Fruit fly (Drosophila melanogaster): ENCODE measurements around the gene Rcd-1.

Rcd-1 gene

DNA sequence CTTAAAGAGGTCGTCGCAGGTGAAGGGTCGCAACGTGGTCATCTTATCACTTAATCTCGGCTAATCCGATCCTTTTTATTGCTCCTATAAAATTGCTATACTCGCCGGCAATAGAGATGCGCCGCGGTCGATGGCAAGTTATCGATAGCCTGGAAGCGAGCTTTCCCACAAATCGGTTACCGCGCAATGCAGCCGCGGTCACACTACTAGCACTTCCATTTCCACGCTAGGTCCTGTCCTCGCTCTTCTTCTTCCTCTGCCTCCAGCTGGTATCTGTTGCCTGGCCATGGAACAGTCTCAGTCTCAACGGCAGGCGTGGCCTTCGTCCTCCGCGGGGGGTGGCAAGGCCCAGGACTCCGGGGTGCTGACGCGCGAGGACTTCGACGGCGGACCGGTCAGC, 15.6 kb upstream of the Rcd-1 start, which contains the start of the genes Naa20A and MKP-4 (continued):
- TF ChIP-seq Kr (GFP tag; optimal IDR thresholded peaks at IDR 0.05): no peak
- peak; percentile 55; the same call in 1 of the 2 replicates for TF ChIP-seq inv (GFP tag; IDR thresholded peaks at IDR 0.05; ENCODE audit: partially characterized antibody)
- no peak for TF ChIP-seq mam (GFP tag; optimal IDR thresholded peaks at IDR 0.05)
- TF ChIP-seq h (optimal IDR thresholded peaks at IDR 0.05): no peak
- no peak for TF ChIP-seq Hmx (GFP tag; optimal IDR thresholded peaks at IDR 0.05)
- no peak for TF ChIP-seq CG17359 (tag; optimal IDR thresholded peaks at IDR 0.05)
- TF ChIP-seq nau (GFP tag; optimal IDR thresholded peaks at IDR 0.05): no peak
- TF ChIP-seq Dad (GFP tag; optimal IDR thresholded peaks at IDR 0.05): no peak
- no peak for TF ChIP-seq CG15696 (tag; optimal IDR thresholded peaks at IDR 0.05)
- no peak for TF ChIP-seq Ssrp (tag; optimal IDR thresholded peaks at IDR 0.05)
- peak; percentile 87 for TF ChIP-seq Dref (GFP tag; IDR thresholded peaks at IDR 0.05)
- TF ChIP-seq CG15479 (GFP tag; optimal IDR thresholded peaks at IDR 0.05): no peak
- no peak for TF ChIP-seq pita (GFP tag; optimal IDR thresholded peaks at IDR 0.05)
- no peak for TF ChIP-seq CG12236 (GFP tag; optimal IDR thresholded peaks at IDR 0.05)
- 0 out of 2 replicates have a peak, but pooled peaks have one; percentile 30 for TF ChIP-seq nerfin-2 (GFP tag; IDR thresholded peaks at IDR 0.05; ENCODE audit: partially characterized antibody)
- TF ChIP-seq ewg (GFP tag; optimal IDR thresholded peaks at IDR 0.05): peak; percentile 7
- no peak for TF ChIP-seq tup (GFP tag; optimal IDR thresholded peaks at IDR 0.05)
- no peak for TF ChIP-seq Oaz (GFP tag; IDR thresholded peaks at IDR 0.05)
- TF ChIP-seq CG14710 (tag; optimal IDR thresholded peaks at IDR 0.05): peak; percentile 16
- TF ChIP-seq CG11456 (GFP tag; IDR thresholded peaks at IDR 0.05): no peak
- no peak for TF ChIP-seq CG9437 (GFP tag; optimal IDR thresholded peaks at IDR 0.05)
- TF ChIP-seq ash1 (GFP tag; optimal IDR thresholded peaks at IDR 0.05): no peak
- peak; percentile 38 for TF ChIP-seq her (GFP tag; optimal IDR thresholded peaks at IDR 0.05)
- no peak for TF ChIP-seq CG18619 (GFP tag; optimal IDR thresholded peaks at IDR 0.05)
- no peak for TF ChIP-seq gem (tag; optimal IDR thresholded peaks at IDR 0.05)
- TF ChIP-seq CG9797 (GFP tag; optimal IDR thresholded peaks at IDR 0.05): peak; percentile 83
- TF ChIP-seq exex (tag; optimal IDR thresholded peaks at IDR 0.05): no peak
- TF ChIP-seq repo (GFP tag; optimal IDR thresholded peaks at IDR 0.05): no peak
- no peak for TF ChIP-seq lola (GFP tag; optimal IDR thresholded peaks at IDR 0.05)
- peak; percentile 76; the same call in 2 of the 3 replicates for TF ChIP-seq mld (GFP tag; IDR thresholded peaks at IDR 0.05; ENCODE audit: partially characterized antibody)
- TF ChIP-seq CG12071 (GFP tag; optimal IDR thresholded peaks at IDR 0.05): no peak
- no peak for TF ChIP-seq ATbp (GFP tag; optimal IDR thresholded peaks at IDR 0.05)
- no peak for TF ChIP-seq CG18476 (GFP tag; optimal IDR thresholded peaks at IDR 0.05)
- TF ChIP-seq vnd (GFP tag; IDR thresholded peaks at IDR 0.05; ENCODE audit: partially characterized antibody): peak; percentile 56
- peak; percentile 58; the same call in 1 of the 3 replicates for TF ChIP-seq Doc3 (GFP tag; IDR thresholded peaks at IDR 0.05; ENCODE audit: partially characterized antibody)
- TF ChIP-seq Mes4 (GFP tag; optimal IDR thresholded peaks at IDR 0.05): no peak
- TF ChIP-seq al (GFP tag; IDR thresholded peaks at IDR 0.05): no peak
- no peak for TF ChIP-seq pb (GFP tag; optimal IDR thresholded peaks at IDR 0.05)
- no peak for TF ChIP-seq CG17361 (GFP tag; IDR thresholded peaks at IDR 0.05)
- no peak for TF ChIP-seq Bdp1 (GFP tag; optimal IDR thresholded peaks at IDR 0.05)
- no peak for TF ChIP-seq H2.0 (GFP tag; IDR thresholded peaks at IDR 0.05)
- TF ChIP-seq fd3F (GFP tag; optimal IDR thresholded peaks at IDR 0.05): no peak
- TF ChIP-seq CG16779 (GFP tag; IDR thresholded peaks at IDR 0.05): no peak
- no peak for TF ChIP-seq hkb (optimal IDR thresholded peaks at IDR 0.05)
- TF ChIP-seq hkb (GFP tag; IDR thresholded peaks at IDR 0.05): no peak
- TF ChIP-seq CG15073 (GFP tag; optimal IDR thresholded peaks at IDR 0.05): no peak
- TF ChIP-seq CG43689 (GFP tag; IDR thresholded peaks at IDR 0.05): no peak
- no peak for TF ChIP-seq CG8944 (GFP tag; optimal IDR thresholded peaks at IDR 0.05)
- no peak for TF ChIP-seq CG4854 (GFP tag; optimal IDR thresholded peaks at IDR 0.05)
- no peak for TF ChIP-seq zfh2 (GFP tag; optimal IDR thresholded peaks at IDR 0.05)
- TF ChIP-seq peb (GFP tag; IDR thresholded peaks at IDR 0.05): no peak
- TF ChIP-seq Drgx (GFP tag; IDR thresholded peaks at IDR 0.05): no peak

Data from whole organism, embryonic.